Fruit fly (Drosophila melanogaster) whole organism, embryonic: ENCODE measurements around the gene CG7519.

Experiments
- Adf1 ChIP-seq: fragments of 200-800 bp; sonication (Bioruptor generic); IDR thresholded peaks from 2 replicates; pipeline ENCODE4 v1.3.6; 2022; ENCODE audit warnings: missing biosample characterization, missing genetic modification characterization
- CG10209 ChIP-seq: fragments of 200-800 bp; sonication (Bioruptor generic); optimal IDR thresholded peaks from 3 replicates; lab custom pipeline; 2017; ENCODE audit warnings: missing biosample characterization, mild to moderate bottlenecking, missing genetic modification characterization, missing genetic modification reagents
- CG10366 ChIP-seq: fragments of 200-800 bp; sonication (Bioruptor generic); IDR thresholded peaks from 2 replicates; pipeline ENCODE4 v1.3.6; 2022; ENCODE audit warnings: missing biosample characterization, missing genetic modification characterization
- CG10959 ChIP-seq: fragments of 200-800 bp; sonication (Bioruptor generic); IDR thresholded peaks from 2 replicates; pipeline ENCODE4 v1.3.6; 2022; ENCODE audit warnings: missing biosample characterization, missing genetic modification characterization
- CG11093 ChIP-seq: fragments of 200-800 bp; sonication (Bioruptor generic); IDR thresholded peaks from 3 replicates; pipeline ENCODE4 v1.3.6; 2022; ENCODE audit warnings: missing biosample characterization, missing genetic modification characterization
- CG11504 ChIP-seq: fragments of 200-800 bp; sonication (Bioruptor generic); optimal IDR thresholded peaks from 3 replicates; lab custom pipeline; 2019; ENCODE audit warnings: missing biosample characterization, mild to moderate bottlenecking, missing genetic modification characterization, moderate library complexity
- CG13296 ChIP-seq: fragments of 200-800 bp; sonication (Bioruptor generic); optimal IDR thresholded peaks from 3 replicates; lab custom pipeline; 2018; ENCODE audit warnings: missing biosample characterization, mild to moderate bottlenecking, missing genetic modification characterization
- CG13424 ChIP-seq: fragments of 200-800 bp; sonication (Bioruptor generic); optimal IDR thresholded peaks from 2 replicates; lab custom pipeline; 2019; ENCODE audit warnings: missing biosample characterization, mild to moderate bottlenecking, missing genetic modification characterization, moderate library complexity
- CG15073 ChIP-seq: fragments of 200-800 bp; sonication (Bioruptor generic); optimal IDR thresholded peaks from 2 replicates; lab custom pipeline; 2016; ENCODE audit warnings: missing biosample characterization, missing genetic modification characterization
- CG1529 ChIP-seq: fragments of 200-800 bp; sonication (Bioruptor generic); optimal IDR thresholded peaks from 3 replicates; lab custom pipeline; 2018; ENCODE audit warnings: missing biosample characterization, missing genetic modification characterization
- CG17359 ChIP-seq: fragments of 200-800 bp; sonication (Bioruptor generic); optimal IDR thresholded peaks from 3 replicates; lab custom pipeline; 2018; ENCODE audit warnings: missing biosample characterization, mild to moderate bottlenecking, missing genetic modification characterization, moderate library complexity
- CG3163 ChIP-seq: fragments of 200-800 bp; sonication (Bioruptor generic); optimal IDR thresholded peaks from 3 replicates; lab custom pipeline; 2016; ENCODE audit warnings: missing biosample characterization, missing genetic modification characterization
- CG34224 ChIP-seq: fragments of 200-800 bp; sonication (Bioruptor generic); IDR thresholded peaks from 3 replicates; pipeline ENCODE4 v1.3.6; 2022; ENCODE audit warnings: missing biosample characterization, missing genetic modification characterization; ENCODE audit not compliant: partially characterized antibody
- CG6689 ChIP-seq: fragments of 200-800 bp; sonication (Bioruptor generic); IDR thresholded peaks from 2 replicates; pipeline ENCODE4 v1.3.6; 2022; ENCODE audit warnings: missing biosample characterization, missing genetic modification characterization
- CG7745 ChIP-seq: fragments of 200-800 bp; sonication (Bioruptor generic); optimal IDR thresholded peaks from 2 replicates; lab custom pipeline; 2018; ENCODE audit warnings: missing biosample characterization, mild to moderate bottlenecking, missing genetic modification characterization, moderate library complexity
- CG8281 ChIP-seq: fragments of 200-800 bp; sonication (Bioruptor generic); optimal IDR thresholded peaks from 2 replicates; lab custom pipeline; 2018; ENCODE audit warnings: missing biosample characterization, mild to moderate bottlenecking, missing genetic modification characterization, moderate library complexity
- CG8765 ChIP-seq: fragments of 200-800 bp; sonication (Bioruptor generic); IDR thresholded peaks from 2 replicates; pipeline ENCODE4 v1.3.6; 2022; ENCODE audit warnings: missing biosample characterization, missing genetic modification characterization
- CG9215 ChIP-seq: fragments of 200-800 bp; sonication (Bioruptor generic); IDR thresholded peaks from 2 replicates; pipeline ENCODE4 v1.3.6; 2022; ENCODE audit warnings: missing biosample characterization, missing genetic modification characterization
- Chrac-16 ChIP-seq: fragments of 200-800 bp; sonication (Bioruptor generic); optimal IDR thresholded peaks from 3 replicates; lab custom pipeline; 2016; ENCODE audit warnings: missing biosample characterization, missing genetic modification characterization
- CkIIα-i1 ChIP-seq: fragments of 200-800 bp; sonication (Bioruptor generic); IDR thresholded peaks from 2 replicates; pipeline ENCODE4 v1.3.6; 2022; ENCODE audit warnings: missing biosample characterization, missing genetic modification characterization
- Dbx ChIP-seq: fragments of 200-800 bp; sonication (Bioruptor generic); IDR thresholded peaks from 3 replicates; pipeline ENCODE4 v1.3.6; 2022; ENCODE audit warnings: missing biosample characterization, missing genetic modification characterization
- Dek ChIP-seq: fragments of 200-800 bp; sonication (Bioruptor generic); optimal IDR thresholded peaks from 3 replicates; lab custom pipeline; 2019; ENCODE audit warnings: missing biosample characterization, mild to moderate bottlenecking, missing genetic modification characterization, moderate library complexity
- Dp ChIP-seq: fragments of 200-800 bp; sonication (Bioruptor generic); optimal IDR thresholded peaks from 2 replicates; lab custom pipeline; 2018; ENCODE audit warnings: missing biosample characterization, mild to moderate bottlenecking, missing genetic modification characterization, moderate library complexity
- ERR ChIP-seq: fragments of 200-800 bp; sonication (Bioruptor generic); optimal IDR thresholded peaks from 2 replicates; lab custom pipeline; 2016; ENCODE audit warnings: missing biosample characterization, missing genetic modification characterization
- Gsc ChIP-seq: fragments of 200-800 bp; sonication (Bioruptor generic); IDR thresholded peaks from 2 replicates; pipeline ENCODE4 v1.3.6; 2022; ENCODE audit warnings: missing biosample characterization, missing genetic modification characterization
- Gug ChIP-seq: fragments of 200-800 bp; sonication (Bioruptor generic); IDR thresholded peaks from 4 replicates; pipeline ENCODE4 v1.3.6; 2022; ENCODE audit warnings: missing biosample characterization, missing genetic modification characterization
- Max ChIP-seq: fragments of 200-800 bp; sonication (Bioruptor generic); optimal IDR thresholded peaks from 2 replicates; lab custom pipeline; 2016; ENCODE audit warnings: missing biosample characterization, mild to moderate bottlenecking, missing genetic modification characterization
- Stat92E ChIP-seq, 3 experiments: fragments of >200 bp in 2 of 3; fragments of 200-800 bp in 1 of 3; sonication (Bioruptor generic) in 1 of 3; optimal IDR thresholded peaks; 2 replicates each; lab custom pipeline; 2017 to 2019; ENCODE audit warnings: missing biosample characterization in 3 of 3, missing genetic modification characterization in 3 of 3, mild to moderate bottlenecking in 1 of 3, moderate library complexity in 1 of 3
- bab2 ChIP-seq: fragments of 200-800 bp; sonication (Bioruptor generic); optimal IDR thresholded peaks from 2 replicates; lab custom pipeline; 2016; ENCODE audit warnings: missing biosample characterization, missing genetic modification characterization
- bbx ChIP-seq: fragments of 200-800 bp; sonication (Bioruptor generic); IDR thresholded peaks from 2 replicates; pipeline ENCODE4 v1.3.6; 2022; ENCODE audit warnings: missing biosample characterization, missing genetic modification characterization; ENCODE audit not compliant: partially characterized antibody
- bigmax ChIP-seq: fragments of 200-800 bp; sonication (Bioruptor generic); optimal IDR thresholded peaks from 2 replicates; lab custom pipeline; 2018; ENCODE audit warnings: missing biosample characterization, mild to moderate bottlenecking, missing genetic modification characterization
- crc ChIP-seq: fragments of 200-800 bp; sonication (Bioruptor generic); optimal IDR thresholded peaks from 2 replicates; lab custom pipeline; 2016; ENCODE audit warnings: missing biosample characterization, missing genetic modification characterization
- da ChIP-seq: fragments of 200-800 bp; sonication (Bioruptor generic); optimal IDR thresholded peaks from 2 replicates; lab custom pipeline; 2016; ENCODE audit warnings: missing biosample characterization, missing genetic modification characterization
- dan ChIP-seq: fragments of 200-800 bp; sonication (Bioruptor generic); IDR thresholded peaks from 2 replicates; pipeline ENCODE4 v1.3.6; 2022; ENCODE audit warnings: missing biosample characterization, missing genetic modification characterization
- dmrt11E ChIP-seq: fragments of 200-800 bp; sonication (Bioruptor generic); optimal IDR thresholded peaks from 3 replicates; lab custom pipeline; 2018; ENCODE audit warnings: missing biosample characterization, mild to moderate bottlenecking, missing genetic modification characterization, moderate library complexity
- exex ChIP-seq: fragments of 200-800 bp; sonication (Bioruptor generic); optimal IDR thresholded peaks from 4 replicates; lab custom pipeline; 2018; ENCODE audit warnings: missing biosample characterization, mild to moderate bottlenecking, missing genetic modification characterization, moderate library complexity
- fd64A ChIP-seq: fragments of 200-800 bp; sonication (Bioruptor generic); optimal IDR thresholded peaks from 3 replicates; lab custom pipeline; 2018; ENCODE audit warnings: missing biosample characterization, mild to moderate bottlenecking, missing genetic modification characterization
- gcm2 ChIP-seq: fragments of 200-800 bp; sonication (Bioruptor generic); optimal IDR thresholded peaks from 2 replicates; lab custom pipeline; 2016; ENCODE audit warnings: missing biosample characterization, missing genetic modification characterization
- hth ChIP-seq: fragments of >200 bp; optimal IDR thresholded peaks from 2 replicates; lab custom pipeline; 2017; ENCODE audit warnings: inconsistent platforms
- kah ChIP-seq: fragments of 200-800 bp; sonication (Bioruptor generic); optimal IDR thresholded peaks from 2 replicates; lab custom pipeline; 2018; ENCODE audit warnings: missing biosample characterization, mild to moderate bottlenecking, missing genetic modification characterization
- lola ChIP-seq, 3 experiments: fragments of >200 bp in 2 of 3; fragments of 200-800 bp in 1 of 3; sonication (Bioruptor generic) in 1 of 3; optimal IDR thresholded peaks; 2 replicates each; lab custom pipeline; 2017 to 2019; ENCODE audit warnings: missing biosample characterization in 3 of 3, missing genetic modification characterization in 3 of 3, mild to moderate bottlenecking in 1 of 3, moderate library complexity in 1 of 3
- luna ChIP-seq: fragments of 200-800 bp; sonication (Bioruptor generic); optimal IDR thresholded peaks from 2 replicates; lab custom pipeline; 2016; ENCODE audit warnings: missing biosample characterization, missing genetic modification characterization
- mirr ChIP-seq: fragments of 200-800 bp; sonication (Bioruptor generic); optimal IDR thresholded peaks from 3 replicates; lab custom pipeline; 2018; ENCODE audit warnings: missing biosample characterization, mild to moderate bottlenecking, missing genetic modification characterization
- nau ChIP-seq: fragments of 200-800 bp; sonication (Bioruptor generic); optimal IDR thresholded peaks from 3 replicates; lab custom pipeline; 2017; ENCODE audit warnings: missing biosample characterization, mild to moderate bottlenecking, missing genetic modification characterization, missing genetic modification reagents
- psq ChIP-seq: fragments of 200-800 bp; sonication (Bioruptor generic); optimal IDR thresholded peaks from 2 replicates; lab custom pipeline; 2017; ENCODE audit warnings: missing biosample characterization, missing genetic modification characterization
- repo ChIP-seq: fragments of 200-800 bp; sonication (Bioruptor generic); optimal IDR thresholded peaks from 2 replicates; lab custom pipeline; 2016; ENCODE audit warnings: missing biosample characterization, missing genetic modification characterization
- sima ChIP-seq: fragments of 200-800 bp; sonication (Bioruptor generic); optimal IDR thresholded peaks from 2 replicates; lab custom pipeline; 2016; ENCODE audit warnings: missing biosample characterization, missing genetic modification characterization
- sob ChIP-seq: fragments of 200-800 bp; sonication (Bioruptor generic); IDR thresholded peaks from 2 replicates; pipeline ENCODE4 v1.3.6; 2022; ENCODE audit warnings: missing biosample characterization, missing genetic modification characterization
- sqz ChIP-seq: fragments of 200-800 bp; sonication (Bioruptor generic); optimal IDR thresholded peaks from 3 replicates; lab custom pipeline; 2018; ENCODE audit warnings: missing biosample characterization, mild to moderate bottlenecking, missing genetic modification characterization
- tio ChIP-seq: fragments of 200-800 bp; sonication (Bioruptor generic); optimal IDR thresholded peaks from 2 replicates; lab custom pipeline; 2017; ENCODE audit warnings: missing biosample characterization, missing genetic modification characterization, inconsistent platforms
- tx ChIP-seq: fragments of 200-800 bp; sonication (Bioruptor generic); optimal IDR thresholded peaks from 2 replicates; lab custom pipeline; 2016; ENCODE audit warnings: missing biosample characterization, missing genetic modification characterization
- wdn ChIP-seq: fragments of 200-800 bp; sonication (Bioruptor generic); IDR thresholded peaks from 2 replicates; pipeline ENCODE4 v1.3.6; 2022; ENCODE audit warnings: missing biosample characterization, missing genetic modification characterization

Gene CG7519

dm6 chr3L:21479636-21480035, 13.2 kb upstream of the CG7519 start (continued):
- TF ChIP-seq sqz (GFP tag; lab: Kevin White, UChicago) (peak; percentile 66), exex (tag; lab: Kevin White, UChicago) (no peak), CG15073 (no peak), lola (GFP tag; optimal IDR thresholded peaks at IDR 0.05; lab: Kevin White, UChicago) (no peak), CG17359 (tag; lab: Kevin White, UChicago) (peak; percentile 65), bab2 (no peak), Gug (GFP tag; lab: Robert Waterston, UW) (no peak), Dbx (GFP tag; lab: Robert Waterston, UW) (no peak), CG7745 (tag; lab: Kevin White, UChicago) (no peak), bigmax (GFP tag; lab: Kevin White, UChicago) (no peak), fd64A (GFP tag; lab: Kevin White, UChicago) (peak; percentile 73), Stat92E (GFP tag; optimal IDR thresholded peaks at IDR 0.05; lab: Kevin White, UChicago) (no peak), gcm2 (GFP tag; lab: Kevin White, UChicago) (no peak), dmrt11E (tag; lab: Kevin White, UChicago) (no peak), sob (GFP tag; lab: Robert Waterston, UW) (0 out of 2 replicates have a peak, but pooled peaks have one; percentile 11), CG13296 (GFP tag; lab: Kevin White, UChicago) (no peak), CG10959 (GFP tag; lab: Robert Waterston, UW) (no peak), sima (no peak), Dek (tag; lab: Kevin White, UChicago) (no peak), hth (lab: Kevin White, UChicago) (no peak), bbx (GFP tag; lab: Robert Waterston, UW) (peak; percentile 23; the same call in 1 of the 2 replicates), CG8765 (GFP tag; lab: Robert Waterston, UW) (no peak), CG10209 (no peak), luna (GFP tag; lab: Kevin White, UChicago) (no peak), Chrac-16 (GFP tag; lab: Kevin White, UChicago) (no peak), CG9215 (GFP tag; lab: Robert Waterston, UW) (no peak), repo (GFP tag; lab: Kevin White, UChicago) (no peak), Max (no peak), tx (GFP tag; lab: Kevin White, UChicago) (no peak), Dp (no peak), psq (GFP tag; lab: Kevin White, UChicago) (no peak), mirr (no peak), CG11093 (GFP tag; lab: Robert Waterston, UW) (no peak), CkIIα-i1 (GFP tag; lab: Robert Waterston, UW) (no peak), CG34224 (0 out of 3 replicates have a peak, but pooled peaks have one; percentile 28), Gsc (no peak), CG1529 (GFP tag; lab: Kevin White, UChicago) (peak; percentile 50), CG13424 (tag; lab: Kevin White, UChicago) (no peak), ERR (GFP tag; lab: Kevin White, UChicago) (no peak), crc (GFP tag; lab: Kevin White, UChicago) (no peak), CG11504 (tag; lab: Kevin White, UChicago) (no peak), kah (GFP tag; lab: Kevin White, UChicago) (peak; percentile 41), CG10366 (peak; percentile 24; the same call in 1 of the 2 replicates), tio (GFP tag; lab: Kevin White, UChicago) (no peak), nau (no peak), dan (GFP tag; lab: Robert Waterston, UW) (no peak), Adf1 (GFP tag; lab: Robert Waterston, UW) (peak; percentile 81), CG8281 (tag; lab: Kevin White, UChicago) (no peak), CG3163 (GFP tag; lab: Kevin White, UChicago) (peak; percentile 63), CG6689 (no peak), da (GFP tag; lab: Kevin White, UChicago) (no peak), wdn (GFP tag; lab: Robert Waterston, UW) (no peak)
